Worm (Caenorhabditis elegans) whole organism, L4 larva: ENCODE results near the gene T24C2.5.

Experiments used
- D1046.2 ChIP-seq: fragments of 200-800 bp; sonication (Bioruptor generic); IDR thresholded peaks from 2 replicates; pipeline ENCODE4 v1.3.6; 2022; ENCODE audit warnings: missing genetic modification characterization, missing compliant biosample characterization
- F10B5.3 ChIP-seq: sonication (generic microtip); optimal IDR thresholded peaks from 2 replicates; lab custom pipeline; 2016; ENCODE audit warnings: mild to moderate bottlenecking, missing genetic modification characterization, missing compliant biosample characterization
- F37D6.2 ChIP-seq: sonication (generic microtip); optimal IDR thresholded peaks from 2 replicates; lab custom pipeline; 2016; ENCODE audit warnings: mild to moderate bottlenecking, missing genetic modification characterization, missing compliant biosample characterization
- F44E2.7 ChIP-seq: fragments of 200-800 bp; sonication (Bioruptor generic); IDR thresholded peaks from 2 replicates; pipeline ENCODE4 v2.1.2; 2022; ENCODE audit warnings: missing genetic modification characterization, missing compliant biosample characterization
- F49E8.2 ChIP-seq: sonication (generic microtip); optimal IDR thresholded peaks from 2 replicates; lab custom pipeline; 2016; ENCODE audit warnings: missing compliant biosample characterization, mild to moderate bottlenecking, missing genetic modification characterization, borderline replicate concordance
- T20F7.1 ChIP-seq: fragments of 200-800 bp; sonication (Bioruptor generic); optimal IDR thresholded peaks from 2 replicates; lab custom pipeline; 2018; ENCODE audit warnings: mild to moderate bottlenecking, missing genetic modification characterization, missing compliant biosample characterization
- T26A8.4 ChIP-seq: fragments of 200-800 bp; sonication (Bioruptor generic); IDR thresholded peaks from 2 replicates; pipeline ENCODE4 v1.3.6; 2022; ENCODE audit warnings: missing genetic modification characterization, missing compliant biosample characterization
- ZK337.2 ChIP-seq: fragments of 200-800 bp; sonication (Bioruptor generic); IDR thresholded peaks from 2 replicates; pipeline ENCODE4 v1.3.6; 2022; ENCODE audit warnings: missing genetic modification reagents, missing genetic modification characterization, missing compliant biosample characterization
- ZK546.5 ChIP-seq, 2 experiments: sonication (generic microtip); optimal IDR thresholded peaks; 2 replicates each; lab custom pipeline; 2017; ENCODE audit warnings: missing biosample characterization in 2 of 2, missing genetic modification characterization in 2 of 2
- aly-2 ChIP-seq: sonication (generic microtip); optimal IDR thresholded peaks from 2 replicates; lab custom pipeline; 2018; ENCODE audit warnings: missing biosample characterization, missing genetic modification characterization
- ama-1 ChIP-seq: fragments of 150-350 bp; optimal IDR thresholded peaks from 2 replicates; lab custom pipeline; 2014; ENCODE audit warnings: inconsistent platforms, mixed read lengths
- arid-1 ChIP-seq: fragments of 200-800 bp; sonication (Bioruptor generic); conservative IDR thresholded peaks from 2 replicates; pipeline ENCODE4 v1.3.6; 2022; ENCODE audit warnings: missing genetic modification reagents, missing genetic modification characterization, missing compliant biosample characterization
- attf-4 ChIP-seq: sonication (generic microtip); optimal IDR thresholded peaks from 3 replicates; lab custom pipeline; 2017; ENCODE audit warnings: missing biosample characterization, missing genetic modification characterization
- ceh-20 ChIP-seq: fragments of 200-800 bp; sonication (Bioruptor generic); IDR thresholded peaks from 2 replicates; pipeline ENCODE4 v1.3.6; 2022; ENCODE audit warnings: missing genetic modification reagents, missing genetic modification characterization, missing compliant biosample characterization
- ceh-28 ChIP-seq: fragments of 150-350 bp; optimal IDR thresholded peaks from 2 replicates; lab custom pipeline; 2014; ENCODE audit warnings: missing biosample characterization, missing genetic modification reagents, missing genetic modification characterization
- ceh-32 ChIP-seq: sonication (generic microtip); optimal IDR thresholded peaks from 2 replicates; lab custom pipeline; 2016; ENCODE audit warnings: mild to moderate bottlenecking, missing genetic modification characterization, missing compliant biosample characterization; ENCODE audit not compliant: poor library complexity
- ceh-82 ChIP-seq: sonication (generic microtip); optimal IDR thresholded peaks from 2 replicates; lab custom pipeline; 2017; ENCODE audit warnings: missing biosample characterization, missing genetic modification characterization
- daf-19 ChIP-seq: fragments of 200-800 bp; sonication (Bioruptor generic); conservative IDR thresholded peaks from 2 replicates; pipeline ENCODE4 v1.3.6; 2022; ENCODE audit warnings: missing genetic modification characterization, missing compliant biosample characterization
- dpl-1 ChIP-seq: fragments of 150-350 bp; optimal IDR thresholded peaks from 2 replicates; lab custom pipeline; 2014; ENCODE audit warnings: missing biosample characterization, missing genetic modification reagents, missing genetic modification characterization
- duxl-1 ChIP-seq: sonication (generic microtip); optimal IDR thresholded peaks from 2 replicates; lab custom pipeline; 2016; ENCODE audit warnings: mild to moderate bottlenecking, missing genetic modification characterization, moderate library complexity, missing compliant biosample characterization; ENCODE audit not compliant: poor library complexity
- gei-8 ChIP-seq: fragments of 200-800 bp; sonication (Bioruptor generic); optimal IDR thresholded peaks from 2 replicates; lab custom pipeline; 2018; ENCODE audit warnings: mild to moderate bottlenecking, missing genetic modification characterization, missing compliant biosample characterization
- hif-1 ChIP-seq, 2 experiments: sonication (generic microtip); optimal IDR thresholded peaks; 2 replicates each; lab custom pipeline; 2016 to 2017; ENCODE audit warnings: missing compliant biosample characterization in 2 of 2, missing genetic modification characterization in 2 of 2, missing genetic modification reagents in 2 of 2, missing genotype in 2 of 2, mild to moderate bottlenecking in 1 of 2
- hlh-11 ChIP-seq: fragments of 200-800 bp; sonication (Bioruptor generic); optimal IDR thresholded peaks from 2 replicates; lab custom pipeline; 2018; ENCODE audit warnings: mild to moderate bottlenecking, missing genetic modification characterization, missing compliant biosample characterization
- hmg-1.1 ChIP-seq: fragments of 200-800 bp; sonication (Bioruptor generic); IDR thresholded peaks from 2 replicates; pipeline ENCODE4 v1.3.6; 2022; ENCODE audit warnings: missing genetic modification reagents, missing genetic modification characterization, missing compliant biosample characterization
- jun-1 ChIP-seq: fragments of 150-350 bp; optimal IDR thresholded peaks from 2 replicates; lab custom pipeline; 2014; ENCODE audit warnings: missing biosample characterization, missing genetic modification reagents, missing genetic modification characterization
- lin-1 ChIP-seq: fragments of 200-800 bp; sonication (Bioruptor generic); IDR thresholded peaks from 2 replicates; pipeline ENCODE4 v1.3.6; 2022; ENCODE audit warnings: missing genetic modification reagents, missing genetic modification characterization, missing compliant biosample characterization
- lin-13 ChIP-seq: fragments of 150-350 bp; optimal IDR thresholded peaks from 2 replicates; lab custom pipeline; 2014; ENCODE audit warnings: missing biosample characterization, missing genetic modification reagents, missing genetic modification characterization
- lin-38 ChIP-seq: fragments of 200-800 bp; sonication (Bioruptor generic); IDR thresholded peaks from 2 replicates; pipeline ENCODE4 v1.3.6; 2022; ENCODE audit warnings: missing genetic modification reagents, missing genetic modification characterization, missing compliant biosample characterization
- lir-3 ChIP-seq: sonication (generic microtip); optimal IDR thresholded peaks from 2 replicates; lab custom pipeline; 2016; ENCODE audit warnings: mild to moderate bottlenecking, missing genetic modification characterization, missing compliant biosample characterization
- mxl-2 ChIP-seq: fragments of 200-800 bp; sonication (Bioruptor generic); conservative IDR thresholded peaks from 2 replicates; pipeline ENCODE4 v1.3.6; 2022; ENCODE audit warnings: missing genetic modification reagents, missing genetic modification characterization, missing compliant biosample characterization
- mxl-3 ChIP-seq: fragments of 200-800 bp; sonication (Bioruptor generic); optimal IDR thresholded peaks from 2 replicates; lab custom pipeline; 2018; ENCODE audit warnings: mild to moderate bottlenecking, missing genetic modification characterization, missing compliant biosample characterization
- nhr-10 ChIP-seq: fragments of 150-350 bp; optimal IDR thresholded peaks from 2 replicates; lab custom pipeline; 2014; ENCODE audit warnings: missing biosample characterization, missing genetic modification characterization
- nhr-11 ChIP-seq: fragments of 150-350 bp; optimal IDR thresholded peaks from 2 replicates; lab custom pipeline; 2014; ENCODE audit warnings: missing biosample characterization, missing genetic modification characterization
- nhr-111 ChIP-seq: fragments of 200-800 bp; sonication (Bioruptor generic); optimal IDR thresholded peaks from 2 replicates; lab custom pipeline; 2018; ENCODE audit warnings: mild to moderate bottlenecking, missing genetic modification characterization, missing compliant biosample characterization
- nhr-237 ChIP-seq: sonication (generic microtip); optimal IDR thresholded peaks from 2 replicates; lab custom pipeline; 2017; ENCODE audit warnings: missing biosample characterization, missing genetic modification characterization
- nhr-41 ChIP-seq: fragments of 200-800 bp; sonication (Bioruptor generic); IDR thresholded peaks from 2 replicates; pipeline ENCODE4 v1.3.6; 2022; ENCODE audit warnings: missing genetic modification reagents, missing genetic modification characterization, missing compliant biosample characterization
- nhr-48 ChIP-seq: sonication (generic microtip); optimal IDR thresholded peaks from 2 replicates; lab custom pipeline; 2016; ENCODE audit warnings: mild to moderate bottlenecking, missing genetic modification characterization, missing compliant biosample characterization
- nhr-6 ChIP-seq: fragments of 150-350 bp; optimal IDR thresholded peaks from 2 replicates; lab custom pipeline; 2014; ENCODE audit warnings: missing biosample characterization, missing genetic modification characterization
- nhr-76 ChIP-seq: fragments of 150-350 bp; optimal IDR thresholded peaks from 2 replicates; lab custom pipeline; 2014; ENCODE audit warnings: missing biosample characterization, missing genetic modification characterization
- rbr-2 ChIP-seq: sonication (generic microtip); optimal IDR thresholded peaks from 2 replicates; lab custom pipeline; 2016; ENCODE audit warnings: missing genotype, missing genetic modification characterization, missing compliant biosample characterization
- saeg-2 ChIP-seq: fragments of 200-800 bp; sonication (Bioruptor generic); IDR thresholded peaks from 2 replicates; pipeline ENCODE4 v1.3.6; 2022; ENCODE audit warnings: missing genetic modification reagents, missing genetic modification characterization, missing compliant biosample characterization
- snpc-4 ChIP-seq: fragments of 150-350 bp; optimal IDR thresholded peaks from 2 replicates; lab custom pipeline; 2014; ENCODE audit warnings: missing biosample characterization, missing genetic modification characterization
- spr-1 ChIP-seq: sonication (generic microtip); optimal IDR thresholded peaks from 2 replicates; lab custom pipeline; 2016; ENCODE audit warnings: mild to moderate bottlenecking, missing genetic modification characterization, missing compliant biosample characterization
- spr-3 ChIP-seq: fragments of 200-800 bp; sonication (Bioruptor generic); optimal IDR thresholded peaks from 2 replicates; lab custom pipeline; 2018; ENCODE audit warnings: mild to moderate bottlenecking, missing genetic modification characterization, missing compliant biosample characterization
- tag-97 ChIP-seq: fragments of 200-800 bp; sonication (Bioruptor generic); IDR thresholded peaks from 2 replicates; pipeline ENCODE4 v1.3.6; 2022; ENCODE audit warnings: missing genetic modification characterization, missing compliant biosample characterization
- unc-39 ChIP-seq: sonication (generic microtip); optimal IDR thresholded peaks from 2 replicates; lab custom pipeline; 2017; ENCODE audit warnings: missing biosample characterization, missing genetic modification characterization
- unc-62 ChIP-seq, 3 experiments: fragments of 150-350 bp in 1 of 3; sonication (generic microtip); optimal IDR thresholded peaks in 2 of 3; peaks in 1 of 3; 1 replicate in 1 of 3; 2 replicates in 2 of 3; lab custom pipeline; 2014 to 2017; ENCODE audit warnings: missing biosample characterization in 3 of 3, missing genetic modification characterization in 3 of 3, missing genetic modification reagents in 3 of 3, missing genotype in 1 of 3
- vab-7 ChIP-seq: fragments of 200-800 bp; sonication (Bioruptor generic); IDR thresholded peaks from 2 replicates; pipeline ENCODE4 v1.3.6; 2022; ENCODE audit warnings: missing genetic modification reagents, missing genetic modification characterization, missing compliant biosample characterization
- zfp-2 ChIP-seq: sonication (generic microtip); optimal IDR thresholded peaks from 2 replicates; lab custom pipeline; 2016; ENCODE audit warnings: mild to moderate bottlenecking, missing genetic modification characterization, missing compliant biosample characterization
- zip-11 ChIP-seq: fragments of 200-800 bp; sonication (Bioruptor generic); IDR thresholded peaks from 2 replicates; pipeline ENCODE4 v1.3.6; 2022; ENCODE audit warnings: missing genetic modification characterization, missing compliant biosample characterization
- zip-2 ChIP-seq: fragments of 150-350 bp; optimal IDR thresholded peaks from 2 replicates; lab custom pipeline; 2014; ENCODE audit warnings: missing biosample characterization, missing genetic modification characterization
- ztf-7 ChIP-seq: fragments of 150-350 bp; optimal IDR thresholded peaks from 2 replicates; lab custom pipeline; 2014; ENCODE audit warnings: missing biosample characterization, missing genetic modification characterization

T24C2.5 gene

ce11 chrX:14561416-14561973 lies 27.3 kb downstream of the T24C2.5 start (continued):
- TF ChIP-seq nhr-237 (tag; lab: Kevin White, UChicago) (no peak), spr-1 (tag; lab: Kevin White, UChicago) (no peak), nhr-10 (tag; lab: Kevin White, UChicago) (no peak), mxl-2 (GFP tag; lab: Robert Waterston, UW) (no peak), daf-19 (GFP tag; lab: Robert Waterston, UW) (no peak), ceh-32 (tag; lab: Kevin White, UChicago) (peak; percentile 24), ZK546.5 (tag; optimal IDR thresholded peaks at IDR 0.05; lab: Kevin White, UChicago) (no peak), arid-1 (no peak), hmg-1.1 (GFP tag; lab: Robert Waterston, UW) (peak; percentile 70; the same call in 1 of the 2 replicates), ama-1 (lab: Kevin White, UChicago) (peak; percentile 40), ceh-82 (tag; lab: Kevin White, UChicago) (no peak), lin-1 (GFP tag; lab: Robert Waterston, UW) (peak; percentile 9; the same call in 1 of the 2 replicates), gei-8 (GFP tag; lab: Kevin White, UChicago) (no peak), hif-1 (tag; optimal IDR thresholded peaks at IDR 0.05; lab: Kevin White, UChicago) (peak; percentile 49 to 98), T20F7.1 (GFP tag; lab: Kevin White, UChicago) (no peak), spr-3 (GFP tag; lab: Kevin White, UChicago) (no peak), F10B5.3 (no peak), rbr-2 (tag; lab: Kevin White, UChicago) (peak; percentile 70), F44E2.7 (GFP tag; lab: Robert Waterston, UW) (no peak), T26A8.4 (GFP tag; lab: Robert Waterston, UW) (no peak), snpc-4 (tag; lab: Kevin White, UChicago) (no peak), hlh-11 (tag; lab: Kevin White, UChicago) (peak; percentile 81), vab-7 (GFP tag; lab: Robert Waterston, UW) (no peak), F49E8.2 (tag; lab: Kevin White, UChicago) (no peak), zip-11 (GFP tag; lab: Robert Waterston, UW) (no peak), unc-39 (tag; lab: Kevin White, UChicago) (no peak), nhr-48 (tag; lab: Kevin White, UChicago) (peak; percentile 57), ZK337.2 (no peak), ceh-20 (GFP tag; lab: Robert Waterston, UW) (peak; percentile 80), aly-2 (tag; lab: Kevin White, UChicago) (no peak), zfp-2 (tag; lab: Kevin White, UChicago) (no peak), ceh-28 (tag; lab: Kevin White, UChicago) (no peak), saeg-2 (GFP tag; lab: Robert Waterston, UW) (peak; percentile 86), lin-13 (GFP tag; lab: Kevin White, UChicago) (peak; percentile 3), nhr-11 (tag; lab: Kevin White, UChicago) (peak; percentile 74), nhr-76 (tag; lab: Kevin White, UChicago) (no peak), zip-2 (tag; lab: Kevin White, UChicago) (no peak), F37D6.2 (tag; lab: Kevin White, UChicago) (peak; percentile 54), tag-97 (GFP tag; lab: Robert Waterston, UW) (no peak; the same call in 1 of the 2 replicates), lir-3 (tag; lab: Kevin White, UChicago) (no peak), jun-1 (no peak), lin-38 (GFP tag; lab: Robert Waterston, UW) (peak; percentile 29; the same call in 1 of the 2 replicates), ztf-7 (tag; lab: Kevin White, UChicago) (no peak), nhr-41 (GFP tag; lab: Robert Waterston, UW) (no peak), nhr-6 (no peak), dpl-1 (peak; percentile 10), unc-62 (GFP tag; optimal IDR thresholded peaks at IDR 0.05 in 1 of 2; lab: Kevin White, UChicago) (peak in 1 of 2 experiments; percentile 88), unc-62 (tag; optimal IDR thresholded peaks at IDR 0.05; lab: Kevin White, UChicago) (no peak), attf-4 (tag; lab: Kevin White, UChicago) (no peak), D1046.2 (GFP tag; lab: Robert Waterston, UW) (no peak), duxl-1 (no peak), nhr-111 (GFP tag; lab: Kevin White, UChicago) (no peak), mxl-3 (GFP tag; lab: Kevin White, UChicago) (no peak)
